Fruit fly (Drosophila melanogaster): Measurements from ENCODE around the gene CG44532.

The CG44532 gene

DNA sequence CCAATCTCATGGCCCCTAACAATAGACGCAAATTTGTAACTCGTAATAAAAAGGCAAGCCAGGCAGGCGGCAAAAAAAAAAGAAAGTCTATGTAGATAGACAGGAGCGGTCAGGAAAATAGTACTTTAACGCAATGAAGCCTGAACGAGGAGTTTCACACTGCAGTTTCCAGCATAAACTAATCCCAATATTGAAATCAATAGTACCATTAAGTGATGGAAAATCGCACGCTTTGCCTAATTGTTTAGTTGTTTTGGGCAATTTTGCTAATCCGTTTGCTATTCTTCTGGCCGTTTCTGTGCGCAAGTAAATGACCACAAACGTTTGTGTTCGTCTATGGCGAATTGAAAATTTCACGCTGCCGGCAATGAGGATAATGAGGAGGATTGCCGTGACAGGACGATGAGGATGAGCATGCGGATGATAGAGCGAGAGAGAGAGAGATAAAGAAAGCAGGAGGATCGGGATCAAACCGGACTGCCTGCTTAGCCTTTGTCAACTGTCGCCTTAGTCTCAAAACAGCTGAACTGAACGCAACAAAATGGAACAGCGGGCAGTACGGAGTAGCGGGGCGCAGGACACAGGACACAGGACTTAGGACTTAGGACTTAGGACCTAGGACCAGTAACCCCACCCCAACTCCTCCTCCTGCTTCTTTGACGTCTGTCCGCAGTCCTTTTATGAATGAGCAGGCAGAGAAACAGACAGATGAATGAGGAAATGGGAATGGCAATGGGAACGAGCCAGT, 34.5 kb upstream of the CG44532 start (continued):
- 0 out of 3 replicates have a peak, but pooled peaks have one; percentile 18 for TF ChIP-seq Doc3 (GFP tag; IDR thresholded peaks at IDR 0.05; ENCODE audit: partially characterized antibody)
- peak; percentile 13 for TF ChIP-seq CG18262 (tag; optimal IDR thresholded peaks at IDR 0.05)
- no peak for TF ChIP-seq CrebB (tag; optimal IDR thresholded peaks at IDR 0.05)
- TF ChIP-seq CG1647 (GFP tag; optimal IDR thresholded peaks at IDR 0.05), result no peak
- no peak for TF ChIP-seq prd (optimal IDR thresholded peaks at IDR 0.05)
- peak; percentile 64; the same call in 2 of the 3 replicates for TF ChIP-seq prd (GFP tag; IDR thresholded peaks at IDR 0.05)
- TF ChIP-seq CG15479 (GFP tag; optimal IDR thresholded peaks at IDR 0.05), result peak; percentile 67
- TF ChIP-seq rib (GFP tag; IDR thresholded peaks at IDR 0.05), result no peak
- TF ChIP-seq Hsf (GFP tag; optimal IDR thresholded peaks at IDR 0.05), result no peak

DNA sequence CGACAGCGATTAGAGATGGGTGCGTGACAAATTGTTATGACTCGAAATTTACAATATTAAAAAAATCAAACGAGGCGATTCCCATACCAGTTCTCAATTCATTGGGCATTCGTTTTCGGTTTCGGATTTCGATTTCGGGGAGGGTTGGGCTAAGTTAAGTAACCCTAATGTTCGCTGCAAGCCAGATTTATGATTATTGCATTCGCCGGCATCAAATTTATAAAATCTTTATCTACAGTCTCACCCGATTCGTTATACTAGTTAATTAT, 33.9 kb upstream of the CG44532 start:
- TF ChIP-seq pros (GFP tag; optimal IDR thresholded peaks at IDR 0.05) (peak; percentile 33), ci (GFP tag; IDR thresholded peaks at IDR 0.05) (0 out of 3 replicates have a peak, but pooled peaks have one; percentile 44), abd-A (tag; optimal IDR thresholded peaks at IDR 0.05) (peak; percentile 54), sqz (GFP tag; optimal IDR thresholded peaks at IDR 0.05) (peak; percentile 13), CG17361 (GFP tag; IDR thresholded peaks at IDR 0.05) (no peak), BEAF-32 (GFP tag; optimal IDR thresholded peaks at IDR 0.05) (peak; percentile 47), Dll (GFP tag; IDR thresholded peaks at IDR 0.05; ENCODE audit: partially characterized antibody) (peak; percentile 48; the same call in 2 of the 4 replicates), Scr (GFP tag; IDR thresholded peaks at IDR 0.05; ENCODE audit: partially characterized antibody) (0 out of 2 replicates have a peak, but pooled peaks have one; percentile 38), Sry-δ (GFP tag; optimal IDR thresholded peaks at IDR 0.05) (peak; percentile 47), al (GFP tag; IDR thresholded peaks at IDR 0.05) (no peak), row (GFP tag; IDR thresholded peaks at IDR 0.05) (peak; percentile 38; the same call in 2 of the 3 replicates), sens (GFP tag) (peak; percentile 52), gsb-n (tag; optimal IDR thresholded peaks at IDR 0.05) (peak; percentile 84), CG17802 (tag; optimal IDR thresholded peaks at IDR 0.05) (no peak), CG8478 (optimal IDR thresholded peaks at IDR 0.05) (no peak), oc (tag; optimal IDR thresholded peaks at IDR 0.05) (peak; percentile 16)

DNA sequence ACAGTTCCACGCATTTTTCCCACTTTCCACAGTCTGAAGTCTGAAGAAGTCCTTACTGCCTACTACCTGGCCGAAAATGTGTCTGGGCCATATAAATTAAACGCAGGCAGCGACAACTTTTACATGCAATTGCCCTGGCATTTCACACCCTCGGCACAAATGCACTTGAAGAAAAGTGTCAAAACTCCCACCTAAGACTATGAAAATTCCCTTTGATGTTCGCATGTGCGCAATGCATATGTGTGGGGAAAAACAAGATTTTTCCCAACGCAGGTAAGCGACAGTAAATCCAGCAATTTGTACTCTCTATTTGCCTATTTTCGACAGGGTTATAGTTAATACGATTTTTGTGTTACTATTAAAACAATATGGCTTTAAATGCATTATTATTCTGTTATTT, 32.5 kb upstream of the CG44532 start:
- no peak for TF ChIP-seq dpn (GFP tag; optimal IDR thresholded peaks at IDR 0.05)
- no peak for TF ChIP-seq CG8089 (GFP tag; optimal IDR thresholded peaks at IDR 0.05)
- no peak for TF ChIP-seq ems (GFP tag; optimal IDR thresholded peaks at IDR 0.05)
- peak; percentile 9 for TF ChIP-seq gem (tag; optimal IDR thresholded peaks at IDR 0.05)
- TF ChIP-seq CG7839 (tag; optimal IDR thresholded peaks at IDR 0.05), result no peak
- TF ChIP-seq row (GFP tag; IDR thresholded peaks at IDR 0.05), result 0 out of 3 replicates have a peak, but pooled peaks have one; percentile 5
- no peak for TF ChIP-seq CG31388 (GFP tag; optimal IDR thresholded peaks at IDR 0.05)
- no peak for TF ChIP-seq odd (GFP tag; optimal IDR thresholded peaks at IDR 0.05)
- TF ChIP-seq CG8924 (tag; optimal IDR thresholded peaks at IDR 0.05), result no peak
- peak; percentile 1 for TF ChIP-seq CG7556 (GFP tag; optimal IDR thresholded peaks at IDR 0.05)
- TF ChIP-seq CG10565 (GFP tag; optimal IDR thresholded peaks at IDR 0.05), result no peak
- TF ChIP-seq twi (tag; optimal IDR thresholded peaks at IDR 0.05), result peak; percentile 68
- peak; percentile 35 for TF ChIP-seq Med (GFP tag)
- TF ChIP-seq CG10431 (GFP tag; optimal IDR thresholded peaks at IDR 0.05), result no peak
- TF ChIP-seq Oaz (GFP tag; IDR thresholded peaks at IDR 0.05), result no peak
- TF ChIP-seq CG17328 (GFP tag; IDR thresholded peaks at IDR 0.05), result no peak
- TF ChIP-seq eve (GFP tag; optimal IDR thresholded peaks at IDR 0.05), result peak in 1 of 2 experiments; percentile 50
- no peak for TF ChIP-seq CHES-1-like (GFP tag; optimal IDR thresholded peaks at IDR 0.05)
- no peak for TF ChIP-seq CG11723 (GFP tag; optimal IDR thresholded peaks at IDR 0.05)
- no peak for TF ChIP-seq chm (GFP tag; IDR thresholded peaks at IDR 0.05)
- TF ChIP-seq chinmo (GFP tag; IDR thresholded peaks at IDR 0.05; ENCODE audit: partially characterized antibody), result no peak
- no peak for TF ChIP-seq NFAT (GFP tag; IDR thresholded peaks at IDR 0.05)
- TF ChIP-seq ken (GFP tag; IDR thresholded peaks at IDR 0.05), result no peak
- TF ChIP-seq danr (GFP tag; IDR thresholded peaks at IDR 0.05), result no peak
- TF ChIP-seq CG33213 (GFP tag; optimal IDR thresholded peaks at IDR 0.05), result no peak
- peak; percentile 64 for TF ChIP-seq CG15479 (GFP tag; optimal IDR thresholded peaks at IDR 0.05)
